Fruit fly (Drosophila melanogaster) whole organism, embryonic: ENCODE data around the gene CG6966.

ENCODE experiments used
- Atf-2 ChIP-seq: fragments of 200-800 bp; sonication (Bioruptor generic); optimal IDR thresholded peaks from 2 replicates; lab custom pipeline; 2016; ENCODE audit warnings: missing biosample characterization, missing genetic modification characterization
- C15 ChIP-seq: fragments of 200-800 bp; sonication (Bioruptor generic); IDR thresholded peaks from 3 replicates; pipeline ENCODE4 v1.3.6; 2022; ENCODE audit warnings: missing biosample characterization, missing genetic modification characterization
- CG10979 ChIP-seq: fragments of 200-800 bp; sonication (Bioruptor generic); optimal IDR thresholded peaks from 2 replicates; lab custom pipeline; 2018; ENCODE audit warnings: missing biosample characterization, mild to moderate bottlenecking, missing genetic modification characterization, moderate library complexity
- CG11723 ChIP-seq: fragments of 200-800 bp; sonication (Bioruptor generic); optimal IDR thresholded peaks from 2 replicates; lab custom pipeline; 2017; ENCODE audit warnings: missing biosample characterization, mild to moderate bottlenecking, missing genetic modification characterization
- CG12236 ChIP-seq: fragments of 200-800 bp; sonication (Bioruptor generic); optimal IDR thresholded peaks from 2 replicates; lab custom pipeline; 2016; ENCODE audit warnings: missing biosample characterization, missing genetic modification characterization
- CG12744 ChIP-seq: fragments of 200-800 bp; sonication (Bioruptor generic); optimal IDR thresholded peaks from 2 replicates; lab custom pipeline; 2016; ENCODE audit warnings: missing biosample characterization, missing genetic modification characterization
- CG13424 ChIP-seq: fragments of 200-800 bp; sonication (Bioruptor generic); optimal IDR thresholded peaks from 2 replicates; lab custom pipeline; 2019; ENCODE audit warnings: missing biosample characterization, mild to moderate bottlenecking, missing genetic modification characterization, moderate library complexity
- CG1602 ChIP-seq: fragments of 200-800 bp; sonication (Bioruptor generic); optimal IDR thresholded peaks from 3 replicates; lab custom pipeline; 2016; ENCODE audit warnings: missing biosample characterization, missing genetic modification characterization
- CG16815 ChIP-seq: fragments of 200-800 bp; sonication (Bioruptor generic); optimal IDR thresholded peaks from 3 replicates; lab custom pipeline; 2017; ENCODE audit warnings: missing biosample characterization, mild to moderate bottlenecking, missing genetic modification characterization
- CG17361 ChIP-seq: fragments of 200-800 bp; sonication (Bioruptor generic); IDR thresholded peaks from 3 replicates; pipeline ENCODE4 v1.3.6; 2022; ENCODE audit warnings: missing biosample characterization, missing genetic modification characterization
- CG2678 ChIP-seq: fragments of 200-800 bp; sonication (Bioruptor generic); optimal IDR thresholded peaks from 3 replicates; lab custom pipeline; 2019; ENCODE audit warnings: missing biosample characterization, mild to moderate bottlenecking, missing genetic modification characterization, moderate library complexity
- CG2889 ChIP-seq: fragments of 200-800 bp; sonication (Bioruptor generic); IDR thresholded peaks from 3 replicates; pipeline ENCODE4 v1.3.6; 2022; ENCODE audit warnings: missing biosample characterization, missing genetic modification characterization
- CG30020 ChIP-seq: fragments of 200-800 bp; optimal IDR thresholded peaks from 2 replicates; lab custom pipeline; 2019; ENCODE audit warnings: missing biosample characterization, mild to moderate bottlenecking, missing genetic modification characterization, moderate library complexity
- CG3163 ChIP-seq: fragments of 200-800 bp; sonication (Bioruptor generic); optimal IDR thresholded peaks from 3 replicates; lab custom pipeline; 2016; ENCODE audit warnings: missing biosample characterization, missing genetic modification characterization
- CG34224 ChIP-seq: fragments of 200-800 bp; sonication (Bioruptor generic); IDR thresholded peaks from 3 replicates; pipeline ENCODE4 v1.3.6; 2022; ENCODE audit warnings: missing biosample characterization, missing genetic modification characterization; ENCODE audit not compliant: partially characterized antibody
- CG3995 ChIP-seq: fragments of 200-800 bp; sonication (Bioruptor generic); optimal IDR thresholded peaks from 3 replicates; lab custom pipeline; 2016; ENCODE audit warnings: missing biosample characterization, missing genetic modification characterization
- CG4404 ChIP-seq: fragments of 200-800 bp; sonication (Bioruptor generic); IDR thresholded peaks from 2 replicates; pipeline ENCODE4 v1.3.6; 2022; ENCODE audit warnings: missing biosample characterization, missing genetic modification characterization
- CG6175 ChIP-seq: fragments of 200-800 bp; sonication (Bioruptor generic); IDR thresholded peaks from 3 replicates; pipeline ENCODE4 v1.3.6; 2022; ENCODE audit warnings: missing biosample characterization, missing genetic modification characterization
- CG8478 ChIP-seq: fragments of >200 bp; optimal IDR thresholded peaks from 2 replicates; lab custom pipeline; 2018
- CG9876 ChIP-seq: fragments of 200-800 bp; sonication (Bioruptor generic); optimal IDR thresholded peaks from 2 replicates; lab custom pipeline; 2016; ENCODE audit warnings: missing biosample characterization, missing genetic modification characterization
- Dad ChIP-seq: fragments of 200-800 bp; sonication (Bioruptor generic); optimal IDR thresholded peaks from 3 replicates; lab custom pipeline; 2016; ENCODE audit warnings: missing biosample characterization, missing genetic modification characterization
- Fer3 ChIP-seq: fragments of 200-800 bp; sonication (Bioruptor generic); optimal IDR thresholded peaks from 2 replicates; lab custom pipeline; 2018; ENCODE audit warnings: missing biosample characterization, mild to moderate bottlenecking, missing genetic modification characterization, moderate library complexity
- GATAe ChIP-seq: fragments of 200-800 bp; sonication (Bioruptor generic); conservative IDR thresholded peaks from 2 replicates; pipeline ENCODE4 v1.3.6; 2022; ENCODE audit warnings: missing biosample characterization, missing genetic modification characterization
- HLH4C ChIP-seq: fragments of 200-800 bp; sonication (Bioruptor generic); IDR thresholded peaks from 3 replicates; pipeline ENCODE4 v1.3.6; 2022; ENCODE audit warnings: missing biosample characterization, missing genetic modification characterization; ENCODE audit not compliant: partially characterized antibody
- Hr39 ChIP-seq: fragments of >200 bp; optimal IDR thresholded peaks from 2 replicates; lab custom pipeline; 2017
- Max ChIP-seq: fragments of 200-800 bp; sonication (Bioruptor generic); optimal IDR thresholded peaks from 2 replicates; lab custom pipeline; 2016; ENCODE audit warnings: missing biosample characterization, mild to moderate bottlenecking, missing genetic modification characterization
- Oaz ChIP-seq: fragments of 200-800 bp; sonication (Bioruptor generic); IDR thresholded peaks from 2 replicates; pipeline ENCODE4 v1.3.6; 2022; ENCODE audit warnings: missing biosample characterization, missing genetic modification characterization
- Sry-δ ChIP-seq: fragments of 200-800 bp; sonication (Bioruptor generic); optimal IDR thresholded peaks from 2 replicates; lab custom pipeline; 2016; ENCODE audit warnings: missing biosample characterization, missing genetic modification characterization
- Taf1 ChIP-seq: fragments of 200-800 bp; sonication (Bioruptor generic); IDR thresholded peaks from 2 replicates; pipeline ENCODE4 v1.3.6; 2022; ENCODE audit warnings: missing biosample characterization, missing genetic modification characterization
- Tbp ChIP-seq: fragments of >200 bp; optimal IDR thresholded peaks from 2 replicates; lab custom pipeline; 2018; ENCODE audit warnings: missing biosample characterization, missing genetic modification characterization
- Trl ChIP-seq, 3 experiments: fragments of >200 bp in 2 of 3; fragments of 200-800 bp in 1 of 3; sonication (Bioruptor generic) in 1 of 3; optimal IDR thresholded peaks; 2 replicates in 1 of 3; 3 replicates in 2 of 3; lab custom pipeline; 2016 to 2017; ENCODE audit warnings: missing biosample characterization in 1 of 3, missing genetic modification characterization in 1 of 3
- bab2 ChIP-seq: fragments of 200-800 bp; sonication (Bioruptor generic); optimal IDR thresholded peaks from 2 replicates; lab custom pipeline; 2016; ENCODE audit warnings: missing biosample characterization, missing genetic modification characterization
- bbx ChIP-seq: fragments of 200-800 bp; sonication (Bioruptor generic); IDR thresholded peaks from 2 replicates; pipeline ENCODE4 v1.3.6; 2022; ENCODE audit warnings: missing biosample characterization, missing genetic modification characterization; ENCODE audit not compliant: partially characterized antibody
- cas ChIP-seq: fragments of 200-800 bp; sonication (Bioruptor generic); IDR thresholded peaks from 2 replicates; pipeline ENCODE4 v1.3.6; 2022; ENCODE audit warnings: missing biosample characterization, missing genetic modification characterization
- corto ChIP-seq: fragments of 200-800 bp; sonication (Bioruptor generic); optimal IDR thresholded peaks from 2 replicates; lab custom pipeline; 2016; ENCODE audit warnings: missing biosample characterization, mild to moderate bottlenecking, missing genetic modification characterization, moderate library complexity
- disco-r ChIP-seq: fragments of 200-800 bp; sonication (Bioruptor generic); optimal IDR thresholded peaks from 2 replicates; lab custom pipeline; 2016; ENCODE audit warnings: missing biosample characterization, missing genetic modification characterization
- eve ChIP-seq, 2 experiments: fragments of >200 bp; optimal IDR thresholded peaks; 2 replicates each; lab custom pipeline; 2017; ENCODE audit warnings: missing biosample characterization in 2 of 2, missing genetic modification characterization in 2 of 2
- ewg ChIP-seq: fragments of 200-800 bp; sonication (Bioruptor generic); optimal IDR thresholded peaks from 3 replicates; lab custom pipeline; 2017; ENCODE audit warnings: mild to moderate bottlenecking, missing biosample characterization, missing genetic modification reagents, missing genetic modification characterization
- fd102C ChIP-seq: fragments of 200-800 bp; sonication (Bioruptor generic); optimal IDR thresholded peaks from 2 replicates; lab custom pipeline; 2018; ENCODE audit warnings: missing biosample characterization, mild to moderate bottlenecking, missing genetic modification characterization, moderate library complexity
- fru ChIP-seq: fragments of >200 bp; optimal IDR thresholded peaks from 2 replicates; lab custom pipeline; 2017
- insv ChIP-seq, 2 experiments: fragments of 200-800 bp; sonication (Bioruptor generic); optimal IDR thresholded peaks; 3 replicates each; lab custom pipeline; 2016 to 2018; ENCODE audit warnings: missing biosample characterization in 2 of 2, missing genetic modification characterization in 2 of 2
- nmo ChIP-seq: fragments of 200-800 bp; sonication (Bioruptor generic); optimal IDR thresholded peaks from 2 replicates; lab custom pipeline; 2018; ENCODE audit warnings: missing biosample characterization, mild to moderate bottlenecking, missing genetic modification characterization, moderate library complexity
- p53 ChIP-seq: fragments of 200-800 bp; sonication (Bioruptor generic); optimal IDR thresholded peaks from 2 replicates; lab custom pipeline; 2016; ENCODE audit warnings: missing biosample characterization, missing genetic modification characterization
- prd ChIP-seq, 3 experiments: fragments of >200 bp in 2 of 3; fragments of 200-800 bp in 1 of 3; sonication (Bioruptor generic) in 1 of 3; optimal IDR thresholded peaks in 2 of 3; IDR thresholded peaks in 1 of 3; 2 replicates in 2 of 3; 3 replicates in 1 of 3; pipeline versions ENCODE4 v1.3.6 to Lab custom; 2017 to 2022; ENCODE audit warnings: missing biosample characterization in 1 of 3, missing genetic modification characterization in 1 of 3
- pros ChIP-seq: fragments of 200-800 bp; sonication (Bioruptor generic); optimal IDR thresholded peaks from 3 replicates; lab custom pipeline; 2019; ENCODE audit warnings: missing biosample characterization, mild to moderate bottlenecking, missing genetic modification characterization, moderate library complexity
- scrt ChIP-seq: fragments of 200-800 bp; sonication (Bioruptor generic); optimal IDR thresholded peaks from 2 replicates; lab custom pipeline; 2018; ENCODE audit warnings: missing biosample characterization, mild to moderate bottlenecking, missing genetic modification characterization, moderate library complexity
- slbo ChIP-seq: fragments of 200-800 bp; sonication (Bioruptor generic); IDR thresholded peaks from 2 replicates; pipeline ENCODE4 v1.3.6; 2022; ENCODE audit warnings: missing biosample characterization, missing genetic modification characterization
- sna ChIP-seq: fragments of 200-800 bp; sonication (Bioruptor generic); IDR thresholded peaks from 2 replicates; pipeline ENCODE4 v1.3.6; 2022; ENCODE audit warnings: missing biosample characterization, missing genetic modification characterization; ENCODE audit not compliant: partially characterized antibody
- toy ChIP-seq: fragments of 200-800 bp; sonication (Bioruptor generic); IDR thresholded peaks from 2 replicates; pipeline ENCODE4 v1.3.6; 2022; ENCODE audit warnings: missing biosample characterization, missing genetic modification characterization
- trem ChIP-seq: fragments of 200-800 bp; optimal IDR thresholded peaks from 3 replicates; lab custom pipeline; 2019; ENCODE audit warnings: missing biosample characterization, mild to moderate bottlenecking, missing genetic modification characterization, moderate library complexity
- tx ChIP-seq: fragments of 200-800 bp; sonication (Bioruptor generic); optimal IDR thresholded peaks from 2 replicates; lab custom pipeline; 2016; ENCODE audit warnings: missing biosample characterization, missing genetic modification characterization
- wor ChIP-seq: fragments of 200-800 bp; sonication (Bioruptor generic); IDR thresholded peaks from 2 replicates; pipeline ENCODE4 v1.3.6; 2022; ENCODE audit warnings: missing biosample characterization, missing genetic modification characterization

The CG6966 gene

dm6 chr3R:15095550-15096031 is at the start of gene CG6966 (continued):
- no peak for TF ChIP-seq GATAe
- TF ChIP-seq Atf-2, result peak; percentile 94
- TF ChIP-seq Fer3 (tag; lab: Kevin White, UChicago), result peak; percentile 94
- no peak for TF ChIP-seq sna (GFP tag; lab: Robert Waterston, UW)
- TF ChIP-seq eve (GFP tag; optimal IDR thresholded peaks at IDR 0.05; lab: Kevin White, UChicago), result no peak
- no peak for TF ChIP-seq cas
- peak; percentile 84 for TF ChIP-seq Sry-δ
- TF ChIP-seq CG8478 (lab: Kevin White, UChicago), result no peak
- TF ChIP-seq CG10979 (tag; lab: Kevin White, UChicago), result peak; percentile 77
- no peak for TF ChIP-seq Tbp (GFP tag; lab: Kevin White, UChicago)
- TF ChIP-seq trem (tag; lab: Kevin White, UChicago), result peak; percentile 98
- TF ChIP-seq p53 (GFP tag; lab: Kevin White, UChicago), result peak; percentile 95
- peak; percentile 80 for TF ChIP-seq CG2678 (tag; lab: Kevin White, UChicago)
- TF ChIP-seq nmo (GFP tag; lab: Kevin White, UChicago), result peak; percentile 92
- TF ChIP-seq CG11723 (GFP tag; lab: Kevin White, UChicago), result peak; percentile 88
- peak; percentile 89 for TF ChIP-seq CG3163
- no peak for TF ChIP-seq HLH4C (GFP tag; lab: Robert Waterston, UW)
- no peak for TF ChIP-seq CG34224 (GFP tag; lab: Robert Waterston, UW)
- TF ChIP-seq Max (GFP tag; lab: Kevin White, UChicago), result peak; percentile 94
- no peak for TF ChIP-seq bbx (GFP tag; lab: Robert Waterston, UW)
- peak; percentile 58 for TF ChIP-seq CG30020 (tag; lab: Kevin White, UChicago)
- no peak for TF ChIP-seq pros (GFP tag; lab: Kevin White, UChicago)
- TF ChIP-seq CG1602 (GFP tag; lab: Kevin White, UChicago), result peak; percentile 92
- TF ChIP-seq tx (GFP tag; lab: Kevin White, UChicago), result peak; percentile 92
- peak; percentile 97 for TF ChIP-seq fd102C (GFP tag; lab: Kevin White, UChicago)
- TF ChIP-seq slbo, result no peak
- TF ChIP-seq corto (GFP tag; lab: Kevin White, UChicago), result no peak
- no peak for TF ChIP-seq C15 (GFP tag; lab: Robert Waterston, UW)
- TF ChIP-seq CG9876 (GFP tag; lab: Kevin White, UChicago), result peak; percentile 99
- no peak for TF ChIP-seq toy (GFP tag; lab: Robert Waterston, UW)
- peak; percentile 93 for TF ChIP-seq Dad
- no peak for TF ChIP-seq Taf1
- peak; percentile 96 for TF ChIP-seq CG12744 (GFP tag; lab: Kevin White, UChicago)
- TF ChIP-seq Hr39 (lab: Kevin White, UChicago), result no peak
- TF ChIP-seq CG16815 (GFP tag; lab: Kevin White, UChicago), result peak; percentile 93
- TF ChIP-seq prd (optimal IDR thresholded peaks at IDR 0.05; lab: Kevin White, UChicago), result no peak
- TF ChIP-seq prd (GFP tag; IDR thresholded peaks at IDR 0.05; lab: Robert Waterston, UW), result no peak
- no peak for TF ChIP-seq CG17361
- TF ChIP-seq scrt (GFP tag; lab: Kevin White, UChicago), result peak; percentile 90
- peak; percentile 63 for TF ChIP-seq CG3995 (GFP tag; lab: Kevin White, UChicago)
- TF ChIP-seq disco-r (GFP tag; lab: Kevin White, UChicago), result peak; percentile 95
- no peak for TF ChIP-seq CG4404
- no peak for TF ChIP-seq wor (GFP tag; lab: Robert Waterston, UW)
- TF ChIP-seq Trl (optimal IDR thresholded peaks at IDR 0.05; lab: Kevin White, UChicago), result no peak
- peak; percentile 97 for TF ChIP-seq Trl (GFP tag; optimal IDR thresholded peaks at IDR 0.05; lab: Kevin White, UChicago)
- no peak for TF ChIP-seq bab2
- TF ChIP-seq insv (GFP tag; optimal IDR thresholded peaks at IDR 0.05; lab: Kevin White, UChicago), result peak in 1 of 2 experiments; percentile 88
- no peak for TF ChIP-seq fru
- no peak for TF ChIP-seq CG2889 (GFP tag; lab: Robert Waterston, UW)
- TF ChIP-seq CG13424 (tag; lab: Kevin White, UChicago), result peak; percentile 85
- no peak for TF ChIP-seq Oaz (GFP tag; lab: Robert Waterston, UW)
- no peak for TF ChIP-seq CG6175 (GFP tag; lab: Robert Waterston, UW)
- peak; percentile 93 for TF ChIP-seq CG12236 (GFP tag; lab: Kevin White, UChicago)
- peak; percentile 91 for TF ChIP-seq ewg (GFP tag; lab: Kevin White, UChicago)
